Fruit fly (Drosophila melanogaster) whole organism, prepupa: ENCODE results near the gene CG12983.

Experiments used
- CG10631 ChIP-seq: fragments of 200-800 bp; sonication (Bioruptor generic); optimal IDR thresholded peaks from 2 replicates; lab custom pipeline; 2016; ENCODE audit warnings: missing biosample characterization, missing genetic modification characterization
- CG11294 ChIP-seq: fragments of 200-800 bp; sonication (Bioruptor generic); IDR thresholded peaks from 2 replicates; pipeline ENCODE4 v1.3.6; 2022; ENCODE audit warnings: missing biosample characterization, missing genetic modification characterization
- Lpt ChIP-seq: fragments of 200-800 bp; sonication (Bioruptor generic); optimal IDR thresholded peaks from 3 replicates; lab custom pipeline; 2016; ENCODE audit warnings: missing biosample characterization, missing genetic modification characterization
- OdsH ChIP-seq: fragments of 200-800 bp; sonication (Bioruptor generic); optimal IDR thresholded peaks from 3 replicates; lab custom pipeline; 2016; ENCODE audit warnings: missing biosample characterization, missing genetic modification characterization
- dsx ChIP-seq: fragments of 200-800 bp; optimal IDR thresholded peaks from 3 replicates; lab custom pipeline; 2019; ENCODE audit warnings: missing biosample characterization, mild to moderate bottlenecking, missing genetic modification characterization, moderate library complexity; ENCODE audit not compliant: poor library complexity, severe bottlenecking

dm6 chr3L:20986929-20987363, 20.4 kb upstream of the CG12983 start:
- TF ChIP-seq OdsH (GFP tag; lab: Kevin White, UChicago) = peak; percentile 79
- peak; percentile 80 for TF ChIP-seq dsx
- peak; percentile 85 for TF ChIP-seq CG10631 (GFP tag; lab: Kevin White, UChicago)
- peak; percentile 76 for TF ChIP-seq Lpt (GFP tag; lab: Kevin White, UChicago)
- peak; percentile 23; the same call in 1 of the 2 replicates for TF ChIP-seq CG11294 (GFP tag; lab: Robert Waterston, UW)
